2 worm cellular contexts compared by ENCODE assay signal in genomic region chrII:12896666-12897065, ce11.
A peak's percentile ranks its signal among the peaks of the same experiment; 100 is the strongest.
TF ChIP-seq lines count a peak whose summit lies in the region.

No protein-coding gene starts in this region.

TF ChIP-seq in whole organism, L4 larva, 104 proteins besides CTCF, POLR2A, EP300 and RAD21:
- TF ChIP-seq F44E2.7 (GFP tag; IDR thresholded peaks at IDR 0.05; lab: Robert Waterston, UW) (no peak), set-16 (GFP tag; IDR thresholded peaks at IDR 0.05; lab: Robert Waterston, UW) (peak; percentile 56)

TF ChIP-seq in whole organism, young adult, 124 proteins besides CTCF, POLR2A, EP300 and RAD21:
- TF ChIP-seq egl-44 (GFP tag; IDR thresholded peaks at IDR 0.05; lab: Robert Waterston, UW), result no peak
- peak; percentile 51; the same call in 1 of the 2 replicates for TF ChIP-seq zfh-2 (GFP tag; conservative IDR thresholded peaks at IDR 0.05; lab: Robert Waterston, UW)
